Worm (Caenorhabditis elegans): Measurements from ENCODE around the gene eat-4.

Gene eat-4

DNA sequence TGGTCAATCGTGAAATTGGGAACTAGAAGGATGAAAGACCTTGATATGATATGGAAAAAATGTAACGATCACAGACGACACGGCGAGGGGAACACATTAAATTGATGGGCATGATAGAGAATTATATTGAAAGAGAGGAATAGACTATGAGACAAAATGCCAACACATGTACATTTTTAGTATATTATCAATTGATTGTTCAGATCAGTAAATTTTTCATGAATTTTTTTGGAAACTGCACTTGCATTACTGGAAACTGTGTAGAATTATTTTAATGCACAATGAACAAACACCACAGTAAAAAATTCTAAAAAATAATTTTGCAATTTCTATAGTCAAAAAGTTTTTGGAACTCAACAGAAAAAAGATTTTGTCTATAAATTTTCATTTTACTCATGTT lies 36.6 kb downstream of the eat-4 start:
- TF ChIP-seq pag-3 (tag; optimal IDR thresholded peaks at IDR 0.05; ENCODE audit: borderline replicate concordance, insufficient read depth): peak; percentile 68
- TF ChIP-seq lin-14 (GFP tag; optimal IDR thresholded peaks at IDR 0.05): peak; percentile 23
- TF ChIP-seq nhr-85 (tag): peak; percentile 60
- peak in 2 of 6 experiments; percentile 20 to 48 for TF ChIP-seq elt-3 (tag; optimal IDR thresholded peaks at IDR 0.05)
- TF ChIP-seq hpl-2 (GFP tag; optimal IDR thresholded peaks at IDR 0.05): no peak

DNA sequence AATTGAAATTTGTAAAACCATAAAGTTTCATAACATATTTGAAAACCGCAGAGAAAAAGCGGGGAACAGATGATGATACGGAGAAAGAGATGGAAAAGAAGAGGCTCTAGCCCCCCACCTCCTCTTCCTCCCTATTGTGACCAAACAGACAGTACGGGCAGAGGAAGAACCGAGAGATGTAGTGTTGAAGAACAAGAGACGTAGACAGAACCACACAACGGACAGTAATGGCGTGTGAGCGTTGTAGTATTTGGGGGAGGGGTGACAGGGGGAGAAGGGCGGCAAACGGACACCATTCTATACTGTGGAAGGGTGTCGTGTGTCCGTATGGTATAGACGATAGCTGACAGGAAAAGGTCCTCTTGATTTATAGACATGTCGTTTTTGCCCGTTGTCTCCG lies 39.3 kb downstream of the eat-4 start:
- TF ChIP-seq nhr-20 (tag; optimal IDR thresholded peaks at IDR 0.05) (peak; percentile 11), lin-35 (GFP tag; optimal IDR thresholded peaks at IDR 0.05) (no peak), ztf-11 (tag; optimal IDR thresholded peaks at IDR 0.05) (peak in 1 of 2 experiments; percentile 18), unc-86 (tag; optimal IDR thresholded peaks at IDR 0.05) (no peak), rnt-1 (tag; optimal IDR thresholded peaks at IDR 0.05) (peak; percentile 6), blmp-1 (tag; optimal IDR thresholded peaks at IDR 0.05) (peak; percentile 43), mep-1 (tag; optimal IDR thresholded peaks at IDR 0.05) (peak; percentile 2), lin-14 (GFP tag; optimal IDR thresholded peaks at IDR 0.05) (peak; percentile 29), mef-2 (tag; optimal IDR thresholded peaks at IDR 0.05) (no peak), C16A3.4 (tag; optimal IDR thresholded peaks at IDR 0.05) (no peak), unc-62 (GFP tag; optimal IDR thresholded peaks at IDR 0.05) (no peak)

ce11 chrIII:9177874-9178273 lies 41.2 kb downstream of the eat-4 start:
- TF ChIP-seq aha-1 (tag; optimal IDR thresholded peaks at IDR 0.05) (no peak), aly-2 (tag; optimal IDR thresholded peaks at IDR 0.05) (no peak), nhr-71 (tag; optimal IDR thresholded peaks at IDR 0.05) (no peak), ets-5 (GFP tag; IDR thresholded peaks at IDR 0.05) (no peak), egl-27 (tag; optimal IDR thresholded peaks at IDR 0.05) (no peak), efl-3 (GFP tag; optimal IDR thresholded peaks at IDR 0.05) (no peak), nhr-19 (GFP tag; conservative IDR thresholded peaks at IDR 0.05) (no peak), nhr-20 (tag; optimal IDR thresholded peaks at IDR 0.05) (no peak), fkh-10 (GFP tag; optimal IDR thresholded peaks at IDR 0.05) (no peak), lin-35 (GFP tag; optimal IDR thresholded peaks at IDR 0.05) (no peak), elt-3 (tag; optimal IDR thresholded peaks at IDR 0.05) (no peak), unc-130 (tag; optimal IDR thresholded peaks at IDR 0.05) (no peak), C34B4.2 (tag; optimal IDR thresholded peaks at IDR 0.05) (no peak), mdl-1 (tag; optimal IDR thresholded peaks at IDR 0.05) (no peak), unc-98 (GFP tag; IDR thresholded peaks at IDR 0.05) (no peak), nhr-84 (tag; optimal IDR thresholded peaks at IDR 0.05) (no peak)

ce11 chrIII:9181246-9181645 lies 44.6 kb downstream of the eat-4 start, which contains the start of gene tax-4:
Gene tax-4, plus strand, starts transcription at chrIII:9181546.
- no peak for TF ChIP-seq nhr-71 (tag; optimal IDR thresholded peaks at IDR 0.05)
- no peak for TF ChIP-seq vab-15 (tag; optimal IDR thresholded peaks at IDR 0.05)
- no peak for TF ChIP-seq unc-30 (tag; optimal IDR thresholded peaks at IDR 0.05)
- no peak for TF ChIP-seq alr-1 (tag; optimal IDR thresholded peaks at IDR 0.05; ENCODE audit: borderline replicate concordance)
- no peak for TF ChIP-seq sox-4 (tag; optimal IDR thresholded peaks at IDR 0.05)
- no peak for TF ChIP-seq egl-27 (tag; optimal IDR thresholded peaks at IDR 0.05)
- no peak for TF ChIP-seq unc-86 (tag; optimal IDR thresholded peaks at IDR 0.05)
- no peak for TF ChIP-seq zip-4 (GFP tag; optimal IDR thresholded peaks at IDR 0.05)
- no peak for TF ChIP-seq ama-1 (optimal IDR thresholded peaks at IDR 0.05)

- TF ChIP-seq xbp-1 (tag; optimal IDR thresholded peaks at IDR 0.05): no peak
- no peak for TF ChIP-seq efl-1 (optimal IDR thresholded peaks at IDR 0.05)
- TF ChIP-seq efl-1 (GFP tag; optimal IDR thresholded peaks at IDR 0.05 in 1 of 2): peak in 1 of 2 experiments; percentile 5
- TF ChIP-seq elt-2 (tag; optimal IDR thresholded peaks at IDR 0.05): no peak
- TF ChIP-seq lin-35 (GFP tag; optimal IDR thresholded peaks at IDR 0.05): no peak
- no peak for TF ChIP-seq tbx-2 (tag; optimal IDR thresholded peaks at IDR 0.05)
- TF ChIP-seq nhr-11 (tag; optimal IDR thresholded peaks at IDR 0.05): no peak
- no peak for TF ChIP-seq nhr-71 (tag; optimal IDR thresholded peaks at IDR 0.05)
Observed at ce11 chrIII:9185722-9186121, 49.0 kb downstream of the eat-4 start, which contains the start of gene ZC84.7. Gene ZC84.7, plus strand, starts transcription at chrIII:9186022.
